Fruit fly (Drosophila melanogaster): Measurements from ENCODE around the gene CG31882.
A peak's percentile ranks its signal among the peaks of the same experiment; 100 is the strongest.

The CG31882 gene

DNA sequence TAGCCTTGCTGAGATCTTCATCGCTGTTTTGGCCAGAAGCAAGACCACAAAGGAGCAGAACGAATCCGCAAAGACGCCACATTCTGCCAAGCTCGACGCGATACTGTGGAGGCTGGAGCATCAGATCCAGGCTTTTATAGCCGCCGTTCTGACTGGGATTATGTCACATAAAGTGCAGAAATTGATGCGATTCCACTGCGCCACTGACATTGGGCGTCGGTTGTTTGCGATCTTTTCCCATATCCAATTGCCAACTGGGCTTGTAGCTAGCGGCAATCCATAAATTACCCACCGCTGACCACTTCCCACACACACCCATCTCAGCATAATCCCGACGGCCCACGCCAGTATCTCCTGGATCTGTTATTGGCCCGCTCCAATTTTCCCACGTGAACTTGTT is 24.3 kb downstream of the CG31882 start, which contains the start of gene CG4382:
Gene CG4382, minus strand, starts transcription at position 101 of the 400 bp plus-strand sequence.
- TF ChIP-seq Hr83 (GFP tag; optimal IDR thresholded peaks at IDR 0.05; ENCODE audit: poor library complexity, severe bottlenecking) = no peak
- no peak for TF ChIP-seq Jra (GFP tag; optimal IDR thresholded peaks at IDR 0.05)
- TF ChIP-seq dl (GFP tag; optimal IDR thresholded peaks at IDR 0.05; ENCODE audit: insufficient read depth in 1 of 2, partially characterized antibody in 2 of 2) = no peak
- TF ChIP-seq ey (GFP tag; optimal IDR thresholded peaks at IDR 0.05) = no peak
- TF ChIP-seq woc (GFP tag; optimal IDR thresholded peaks at IDR 0.05) = no peak
- TF ChIP-seq rgr (GFP tag; optimal IDR thresholded peaks at IDR 0.05) = no peak
- TF ChIP-seq dmrt93B (GFP tag; optimal IDR thresholded peaks at IDR 0.05) = no peak
- no peak for TF ChIP-seq br (GFP tag; optimal IDR thresholded peaks at IDR 0.05)
- TF ChIP-seq fru (GFP tag; optimal IDR thresholded peaks at IDR 0.05) = no peak
- no peak for TF ChIP-seq tai (GFP tag; optimal IDR thresholded peaks at IDR 0.05)
- TF ChIP-seq dsf (GFP tag; optimal IDR thresholded peaks at IDR 0.05; ENCODE audit: borderline replicate concordance) = no peak
- no peak for TF ChIP-seq usp (GFP tag; optimal IDR thresholded peaks at IDR 0.05)
- no peak for TF ChIP-seq Mio (GFP tag; optimal IDR thresholded peaks at IDR 0.05)
- no peak for TF ChIP-seq Rel (GFP tag; optimal IDR thresholded peaks at IDR 0.05)
- TF ChIP-seq Rel (tag; optimal IDR thresholded peaks at IDR 0.05) = no peak
- TF ChIP-seq CrebA (GFP tag; optimal IDR thresholded peaks at IDR 0.05; ENCODE audit: borderline replicate concordance) = no peak
- no peak for TF ChIP-seq jim (GFP tag; optimal IDR thresholded peaks at IDR 0.05)
- TF ChIP-seq Myc (optimal IDR thresholded peaks at IDR 0.05) = no peak

DNA sequence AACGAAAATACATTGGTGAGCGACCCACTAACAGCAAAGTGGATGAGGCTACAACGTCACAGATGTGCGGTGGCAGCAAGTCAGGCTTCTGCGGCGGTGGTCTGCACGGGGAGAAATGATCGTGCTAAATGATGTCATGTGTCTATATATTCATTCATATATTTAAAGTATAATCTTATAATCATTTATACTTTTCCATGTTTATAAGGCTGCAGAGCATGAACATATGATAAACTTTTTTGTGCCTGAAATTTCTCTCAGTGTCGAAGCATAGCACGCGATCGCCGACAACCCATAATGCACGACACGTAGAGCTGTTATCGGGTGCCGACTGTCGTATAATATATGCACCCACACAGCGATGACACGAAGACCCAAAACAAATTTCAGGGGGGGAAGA is 26.7 kb downstream of the CG31882 start:
- TF ChIP-seq sv (GFP tag; optimal IDR thresholded peaks at IDR 0.05) (peak; percentile 24), foxo (GFP tag; optimal IDR thresholded peaks at IDR 0.05) (peak in 1 of 2 experiments; percentile 19), h (GFP tag; optimal IDR thresholded peaks at IDR 0.05) (peak; percentile 6), sage (GFP tag; optimal IDR thresholded peaks at IDR 0.05) (no peak), Mio (GFP tag; optimal IDR thresholded peaks at IDR 0.05) (no peak)

- TF ChIP-seq foxo (GFP tag; optimal IDR thresholded peaks at IDR 0.05) (peak in 1 of 2 experiments; percentile 6), CG9705 (GFP tag; optimal IDR thresholded peaks at IDR 0.05) (no peak), Sp1 (GFP tag; optimal IDR thresholded peaks at IDR 0.05) (peak; percentile 21)
Observed at dm6 chr2L:9594625-9595300, 30.3 kb downstream of the CG31882 start.

DNA sequence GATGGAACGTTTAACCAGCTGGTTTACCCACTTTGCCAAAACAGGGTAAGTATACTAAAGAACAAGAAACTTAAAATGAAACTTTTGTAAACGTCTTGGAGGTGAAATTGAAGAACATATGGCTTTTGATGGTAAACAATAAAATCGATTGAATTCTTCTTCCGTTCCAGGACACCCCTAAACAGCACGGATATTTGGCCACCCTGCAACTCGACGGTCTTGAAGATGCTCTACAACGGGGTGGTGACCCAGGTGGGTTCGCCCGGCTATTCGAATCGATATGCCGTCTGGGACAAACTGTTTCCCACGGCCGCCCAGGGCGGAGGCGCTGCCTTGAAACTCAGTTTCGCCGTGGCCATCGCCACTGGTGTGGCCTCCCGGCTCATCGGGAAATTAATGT is 33.9 kb downstream of the CG31882 start:
- TF ChIP-seq sv (GFP tag; optimal IDR thresholded peaks at IDR 0.05) (no peak), Dif (GFP tag; optimal IDR thresholded peaks at IDR 0.05; ENCODE audit: partially characterized antibody) (no peak), Dfd (GFP tag; optimal IDR thresholded peaks at IDR 0.05) (no peak), Mio (GFP tag; optimal IDR thresholded peaks at IDR 0.05) (no peak), Hr78 (GFP tag; optimal IDR thresholded peaks at IDR 0.05) (no peak), HLH106 (tag; optimal IDR thresholded peaks at IDR 0.05) (no peak), Rel (GFP tag; optimal IDR thresholded peaks at IDR 0.05) (no peak), Rel (tag; optimal IDR thresholded peaks at IDR 0.05) (no peak), dl (GFP tag; optimal IDR thresholded peaks at IDR 0.05; ENCODE audit: insufficient read depth in 1 of 2, partially characterized antibody in 2 of 2) (no peak), CG9705 (GFP tag; optimal IDR thresholded peaks at IDR 0.05) (no peak), rgr (GFP tag; optimal IDR thresholded peaks at IDR 0.05) (no peak), jim (GFP tag; optimal IDR thresholded peaks at IDR 0.05) (no peak)

DNA sequence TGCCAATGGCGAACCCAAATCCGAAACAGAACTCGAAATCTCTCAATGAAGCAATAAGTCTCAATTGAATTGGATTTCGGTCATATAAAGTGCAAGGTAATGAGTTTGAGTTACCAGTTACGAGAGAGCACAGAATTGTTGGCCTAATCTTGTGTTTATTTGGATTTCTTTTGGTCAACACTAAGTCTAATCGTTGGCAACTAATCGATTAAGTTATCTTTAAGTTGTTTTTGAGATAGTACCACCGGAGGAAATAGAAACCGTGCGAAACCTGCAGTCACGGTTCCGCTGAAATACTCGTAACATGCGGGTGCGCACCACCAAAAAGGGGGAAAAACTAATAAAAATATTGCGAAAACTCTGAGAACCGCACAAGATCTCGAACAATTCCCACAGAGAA is 35.9 kb downstream of the CG31882 start, which contains the start of gene CG3841:
Gene CG3841, plus strand, starts transcription at position 301 of the 400 bp plus-strand sequence.
- TF ChIP-seq Hr78 (GFP tag; optimal IDR thresholded peaks at IDR 0.05) = no peak
- TF ChIP-seq CrebA (GFP tag; optimal IDR thresholded peaks at IDR 0.05; ENCODE audit: borderline replicate concordance) = no peak
- TF ChIP-seq N (GFP tag; optimal IDR thresholded peaks at IDR 0.05) = no peak
- no peak for TF ChIP-seq foxo (GFP tag; optimal IDR thresholded peaks at IDR 0.05)
- TF ChIP-seq jim (GFP tag; optimal IDR thresholded peaks at IDR 0.05) = no peak
- no peak for TF ChIP-seq Mio (GFP tag; optimal IDR thresholded peaks at IDR 0.05)
- TF ChIP-seq Abd-B (GFP tag; optimal IDR thresholded peaks at IDR 0.05) = no peak
- TF ChIP-seq Vsx2 (GFP tag; optimal IDR thresholded peaks at IDR 0.05; ENCODE audit: partially characterized antibody) = no peak
- no peak for TF ChIP-seq sage (GFP tag; optimal IDR thresholded peaks at IDR 0.05)
- no peak for TF ChIP-seq dmrt93B (GFP tag; optimal IDR thresholded peaks at IDR 0.05)
- TF ChIP-seq ey (GFP tag; optimal IDR thresholded peaks at IDR 0.05) = no peak
- TF ChIP-seq h (GFP tag; optimal IDR thresholded peaks at IDR 0.05) = no peak
- no peak for TF ChIP-seq fru (GFP tag; optimal IDR thresholded peaks at IDR 0.05)
- no peak for TF ChIP-seq Hnf4 (GFP tag; optimal IDR thresholded peaks at IDR 0.05)
- no peak for TF ChIP-seq OdsH (GFP tag; optimal IDR thresholded peaks at IDR 0.05)
- TF ChIP-seq Jra (GFP tag; optimal IDR thresholded peaks at IDR 0.05) = no peak
- TF ChIP-seq Rel (GFP tag; optimal IDR thresholded peaks at IDR 0.05) = no peak
- no peak for TF ChIP-seq Rel (tag; optimal IDR thresholded peaks at IDR 0.05)
- TF ChIP-seq Dif (GFP tag; optimal IDR thresholded peaks at IDR 0.05; ENCODE audit: partially characterized antibody) = no peak
- no peak for TF ChIP-seq lola (GFP tag; optimal IDR thresholded peaks at IDR 0.05)

All from whole organism, wandering third instar larva.